Worm (Caenorhabditis elegans): Measurements from ENCODE around the gene Y32F6A.4.

The Y32F6A.4 gene

ce11 chrV:10472901-10473774 is 39.3 kb upstream of the Y32F6A.4 start:
- TF ChIP-seq gmeb-1 (tag; optimal IDR thresholded peaks at IDR 0.05) (no peak), sma-9 (GFP tag; optimal IDR thresholded peaks at IDR 0.05) (peak; percentile 36), sma-9 (tag; optimal IDR thresholded peaks at IDR 0.05) (no peak), fos-1 (tag; optimal IDR thresholded peaks at IDR 0.05) (no peak), nhr-21 (tag; optimal IDR thresholded peaks at IDR 0.05) (peak; percentile 43), snpc-4 (tag; optimal IDR thresholded peaks at IDR 0.05) (no peak), unc-55 (GFP tag; optimal IDR thresholded peaks at IDR 0.05) (no peak), lin-13 (GFP tag; optimal IDR thresholded peaks at IDR 0.05) (no peak), nhr-10 (tag; optimal IDR thresholded peaks at IDR 0.05) (no peak), peb-1 (tag; optimal IDR thresholded peaks at IDR 0.05) (no peak), nhr-12 (tag; optimal IDR thresholded peaks at IDR 0.05) (no peak), ztf-11 (tag; optimal IDR thresholded peaks at IDR 0.05) (no peak), dmd-4 (tag; optimal IDR thresholded peaks at IDR 0.05) (no peak), ceh-82 (tag; optimal IDR thresholded peaks at IDR 0.05) (no peak), nhr-11 (tag; optimal IDR thresholded peaks at IDR 0.05) (no peak), C34F6.9 (tag; optimal IDR thresholded peaks at IDR 0.05) (no peak), unc-39 (tag; optimal IDR thresholded peaks at IDR 0.05) (no peak), nhr-129 (tag; optimal IDR thresholded peaks at IDR 0.05) (no peak), ama-1 (optimal IDR thresholded peaks at IDR 0.05) (no peak), Y55F3AM.14 (GFP tag; optimal IDR thresholded peaks at IDR 0.05) (peak; percentile 21), aly-2 (tag; optimal IDR thresholded peaks at IDR 0.05) (no peak), ztf-1 (GFP tag; conservative IDR thresholded peaks at IDR 0.05) (no peak), nhr-23 (tag; optimal IDR thresholded peaks at IDR 0.05) (no peak), nhr-77 (tag; optimal IDR thresholded peaks at IDR 0.05) (no peak), lin-11 (tag; optimal IDR thresholded peaks at IDR 0.05) (no peak), elt-1 (tag; optimal IDR thresholded peaks at IDR 0.05) (no peak), F13H6.1 (tag; optimal IDR thresholded peaks at IDR 0.05) (no peak)

- TF ChIP-seq ceh-16 (tag; optimal IDR thresholded peaks at IDR 0.05) (no peak), lin-13 (GFP tag; optimal IDR thresholded peaks at IDR 0.05) (no peak), nhr-129 (tag; optimal IDR thresholded peaks at IDR 0.05) (peak; percentile 27)
These were observed 37.1 kb upstream of the Y32F6A.4 start for ce11 chrV:10471007-10471406.

ce11 chrV:10469845-10470244 is 36.0 kb upstream of the Y32F6A.4 start:
- TF ChIP-seq unc-62 (GFP tag; optimal IDR thresholded peaks at IDR 0.05) (no peak), mdl-1 (tag; optimal IDR thresholded peaks at IDR 0.05) (no peak), lin-39 (tag; optimal IDR thresholded peaks at IDR 0.05) (no peak), unc-55 (GFP tag; optimal IDR thresholded peaks at IDR 0.05) (no peak), snpc-4 (tag; optimal IDR thresholded peaks at IDR 0.05) (no peak), nhr-12 (tag; optimal IDR thresholded peaks at IDR 0.05) (no peak), ztf-11 (tag; optimal IDR thresholded peaks at IDR 0.05) (no peak), nhr-25 (tag; optimal IDR thresholded peaks at IDR 0.05) (no peak), lin-11 (tag; optimal IDR thresholded peaks at IDR 0.05) (no peak), elt-1 (tag; optimal IDR thresholded peaks at IDR 0.05) (no peak), unc-39 (tag; optimal IDR thresholded peaks at IDR 0.05) (no peak), F13H6.1 (tag; optimal IDR thresholded peaks at IDR 0.05) (no peak), sma-3 (GFP tag; optimal IDR thresholded peaks at IDR 0.05) (no peak), crh-2 (tag; optimal IDR thresholded peaks at IDR 0.05) (no peak), sem-4 (tag; optimal IDR thresholded peaks at IDR 0.05) (no peak), nhr-129 (tag; optimal IDR thresholded peaks at IDR 0.05) (no peak), fos-1 (tag; optimal IDR thresholded peaks at IDR 0.05) (no peak), aly-2 (tag; optimal IDR thresholded peaks at IDR 0.05) (no peak)

DNA sequence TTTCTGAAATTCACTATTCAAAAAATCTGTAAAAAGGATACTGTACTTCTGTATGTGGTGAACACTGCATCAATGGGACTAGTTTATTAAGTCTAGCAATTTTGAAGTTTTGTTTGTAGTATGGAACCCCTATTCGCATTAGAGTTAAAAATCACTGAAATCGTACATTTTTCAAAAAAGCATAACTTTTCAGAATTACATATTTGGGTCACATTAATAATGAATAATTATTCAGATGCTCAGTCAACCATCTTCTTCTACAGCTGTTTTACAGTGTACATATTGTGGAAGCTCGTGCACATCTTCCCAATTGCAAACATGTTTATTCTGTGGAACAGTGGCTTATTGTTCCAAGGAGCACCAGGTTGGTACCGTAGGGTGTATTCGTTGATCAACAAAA is 34.8 kb upstream of the Y32F6A.4 start:
- TF ChIP-seq Y55F3AM.14 (GFP tag; optimal IDR thresholded peaks at IDR 0.05) = no peak
- TF ChIP-seq alr-1 (tag; optimal IDR thresholded peaks at IDR 0.05) = no peak
- no peak for TF ChIP-seq unc-62 (GFP tag; optimal IDR thresholded peaks at IDR 0.05)
- TF ChIP-seq snpc-4 (tag; optimal IDR thresholded peaks at IDR 0.05) = no peak
- TF ChIP-seq mab-5 (tag; optimal IDR thresholded peaks at IDR 0.05) = no peak
- no peak for TF ChIP-seq dmd-4 (tag; optimal IDR thresholded peaks at IDR 0.05)
- no peak for TF ChIP-seq nhr-237 (tag; optimal IDR thresholded peaks at IDR 0.05)
- no peak for TF ChIP-seq nhr-11 (tag; optimal IDR thresholded peaks at IDR 0.05)
- no peak for TF ChIP-seq fos-1 (tag; optimal IDR thresholded peaks at IDR 0.05)
- no peak for TF ChIP-seq unc-55 (GFP tag; optimal IDR thresholded peaks at IDR 0.05)
- TF ChIP-seq ztf-11 (tag; optimal IDR thresholded peaks at IDR 0.05) = no peak
- TF ChIP-seq R02D3.7 (tag; optimal IDR thresholded peaks at IDR 0.05) = no peak
